Worm (Caenorhabditis elegans) whole organism, L4 larva: ENCODE results near the gene str-236.

Experiments
- F10B5.3 ChIP-seq: sonication (generic microtip); optimal IDR thresholded peaks from 2 replicates; lab custom pipeline; 2016; ENCODE audit warnings: mild to moderate bottlenecking, missing genetic modification characterization, missing compliant biosample characterization
- F44E2.7 ChIP-seq: fragments of 200-800 bp; sonication (Bioruptor generic); IDR thresholded peaks from 2 replicates; pipeline ENCODE4 v2.1.2; 2022; ENCODE audit warnings: missing genetic modification characterization, missing compliant biosample characterization
- R02D3.7 ChIP-seq: fragments of 150-350 bp; sonication (generic microtip); optimal IDR thresholded peaks from 3 replicates; lab custom pipeline; 2014; ENCODE audit warnings: missing biosample characterization, missing genetic modification characterization
- Y105C5A.15 ChIP-seq: fragments of 200-800 bp; sonication (Bioruptor generic); IDR thresholded peaks from 2 replicates; pipeline ENCODE4 v1.3.6; 2022; ENCODE audit warnings: missing genetic modification characterization, missing compliant biosample characterization
- Y75B8A.6 ChIP-seq: fragments of 200-800 bp; sonication (Bioruptor generic); IDR thresholded peaks from 2 replicates; pipeline ENCODE4 v1.3.6; 2022; ENCODE audit warnings: missing genetic modification reagents, missing genetic modification characterization, missing compliant biosample characterization
- arid-1 ChIP-seq: fragments of 200-800 bp; sonication (Bioruptor generic); conservative IDR thresholded peaks from 2 replicates; pipeline ENCODE4 v1.3.6; 2022; ENCODE audit warnings: missing genetic modification reagents, missing genetic modification characterization, missing compliant biosample characterization
- attf-4 ChIP-seq: sonication (generic microtip); optimal IDR thresholded peaks from 3 replicates; lab custom pipeline; 2017; ENCODE audit warnings: missing biosample characterization, missing genetic modification characterization
- ceh-28 ChIP-seq: fragments of 150-350 bp; optimal IDR thresholded peaks from 2 replicates; lab custom pipeline; 2014; ENCODE audit warnings: missing biosample characterization, missing genetic modification reagents, missing genetic modification characterization
- ceh-82 ChIP-seq: sonication (generic microtip); optimal IDR thresholded peaks from 2 replicates; lab custom pipeline; 2017; ENCODE audit warnings: missing biosample characterization, missing genetic modification characterization
- ctbp-1 ChIP-seq: fragments of 200-800 bp; sonication (Bioruptor generic); IDR thresholded peaks from 2 replicates; pipeline ENCODE4 v1.3.6; 2022; ENCODE audit warnings: missing genetic modification reagents, missing genetic modification characterization, missing compliant biosample characterization
- daf-19 ChIP-seq: fragments of 200-800 bp; sonication (Bioruptor generic); conservative IDR thresholded peaks from 2 replicates; pipeline ENCODE4 v1.3.6; 2022; ENCODE audit warnings: missing genetic modification characterization, missing compliant biosample characterization
- dmd-6 ChIP-seq: fragments of 200-800 bp; sonication (Bioruptor generic); IDR thresholded peaks from 2 replicates; pipeline ENCODE4 v1.3.6; 2022; ENCODE audit warnings: missing genetic modification reagents, missing genetic modification characterization, missing compliant biosample characterization
- dmd-8 ChIP-seq: fragments of 200-800 bp; sonication (Bioruptor generic); IDR thresholded peaks from 2 replicates; pipeline ENCODE4 v1.3.6; 2022; ENCODE audit warnings: missing genetic modification characterization, missing compliant biosample characterization
- egl-27 ChIP-seq: sonication (generic microtip); optimal IDR thresholded peaks from 3 replicates; lab custom pipeline; 2017; ENCODE audit warnings: missing biosample characterization, missing genetic modification reagents, missing genetic modification characterization
- egl-43 ChIP-seq: fragments of 200-800 bp; sonication (Bioruptor generic); IDR thresholded peaks from 2 replicates; pipeline ENCODE4 v1.3.6; 2022; ENCODE audit warnings: missing genetic modification reagents, missing genetic modification characterization, missing compliant biosample characterization
- fkh-10 ChIP-seq: fragments of 150-350 bp; optimal IDR thresholded peaks from 2 replicates; lab custom pipeline; 2014; ENCODE audit warnings: missing biosample characterization, missing genetic modification reagents, missing genetic modification characterization
- jun-1 ChIP-seq: fragments of 150-350 bp; optimal IDR thresholded peaks from 2 replicates; lab custom pipeline; 2014; ENCODE audit warnings: missing biosample characterization, missing genetic modification reagents, missing genetic modification characterization
- lin-13 ChIP-seq: fragments of 150-350 bp; optimal IDR thresholded peaks from 2 replicates; lab custom pipeline; 2014; ENCODE audit warnings: missing biosample characterization, missing genetic modification reagents, missing genetic modification characterization
- lin-29 ChIP-seq: fragments of 200-800 bp; sonication (Bioruptor generic); IDR thresholded peaks from 2 replicates; pipeline ENCODE4 v1.3.6; 2022; ENCODE audit warnings: missing genetic modification reagents, missing genetic modification characterization, missing compliant biosample characterization
- lin-38 ChIP-seq: fragments of 200-800 bp; sonication (Bioruptor generic); IDR thresholded peaks from 2 replicates; pipeline ENCODE4 v1.3.6; 2022; ENCODE audit warnings: missing genetic modification reagents, missing genetic modification characterization, missing compliant biosample characterization
- lsy-2 ChIP-seq, 2 experiments: fragments of 150-350 bp in 1 of 2; sonication (generic microtip) in 1 of 2; optimal IDR thresholded peaks; 2 replicates each; lab custom pipeline; 2014 to 2017; ENCODE audit warnings: missing biosample characterization in 2 of 2, missing genetic modification characterization in 2 of 2
- madf-9 ChIP-seq: fragments of 200-800 bp; sonication (Bioruptor generic); conservative IDR thresholded peaks from 2 replicates; pipeline ENCODE4 v1.3.6; 2022; ENCODE audit warnings: missing genetic modification reagents, missing genetic modification characterization, missing compliant biosample characterization
- mdl-1 ChIP-seq, 2 experiments: fragments of 150-350 bp in 1 of 2; sonication (generic microtip) in 1 of 2; optimal IDR thresholded peaks; 2 replicates each; lab custom pipeline; 2014 to 2017; ENCODE audit warnings: missing biosample characterization in 2 of 2, missing genetic modification characterization in 2 of 2
- mdt-29 ChIP-seq: fragments of 200-800 bp; sonication (Bioruptor generic); IDR thresholded peaks from 2 replicates; pipeline ENCODE4 v1.3.6; 2022; ENCODE audit warnings: missing genetic modification reagents, missing genetic modification characterization, missing compliant biosample characterization
- mep-1 ChIP-seq: fragments of 150-350 bp; sonication (generic microtip); optimal IDR thresholded peaks from 3 replicates; lab custom pipeline; 2014; ENCODE audit warnings: missing biosample characterization, missing genetic modification characterization
- mes-2 ChIP-seq: sonication (generic microtip); optimal IDR thresholded peaks from 2 replicates; lab custom pipeline; 2016; ENCODE audit warnings: missing genotype, mild to moderate bottlenecking, missing genetic modification characterization, missing compliant biosample characterization; ENCODE audit not compliant: poor library complexity, severe bottlenecking
- mxl-2 ChIP-seq: fragments of 200-800 bp; sonication (Bioruptor generic); conservative IDR thresholded peaks from 2 replicates; pipeline ENCODE4 v1.3.6; 2022; ENCODE audit warnings: missing genetic modification reagents, missing genetic modification characterization, missing compliant biosample characterization
- nhr-11 ChIP-seq: fragments of 150-350 bp; optimal IDR thresholded peaks from 2 replicates; lab custom pipeline; 2014; ENCODE audit warnings: missing biosample characterization, missing genetic modification characterization
- nhr-28 ChIP-seq: fragments of 150-350 bp; optimal IDR thresholded peaks from 2 replicates; lab custom pipeline; 2014; ENCODE audit warnings: missing biosample characterization, missing genetic modification characterization
- nhr-42 ChIP-seq: fragments of 200-800 bp; sonication (Bioruptor generic); IDR thresholded peaks from 2 replicates; pipeline ENCODE4 v1.3.6; 2022; ENCODE audit warnings: missing genetic modification characterization, missing compliant biosample characterization
- pha-4 ChIP-seq, 2 experiments: fragments of 150-350 bp in 1 of 2; fragments of 200-800 bp in 1 of 2; sonication (Bioruptor generic) in 1 of 2; IDR thresholded peaks in 1 of 2; optimal IDR thresholded peaks in 1 of 2; 2 replicates each; pipeline versions ENCODE4 v1.3.6 to Lab custom; 2014 to 2022; ENCODE audit warnings: missing genetic modification characterization in 2 of 2, missing genetic modification reagents in 2 of 2, missing biosample characterization in 1 of 2, missing compliant biosample characterization in 1 of 2
- php-3 ChIP-seq: fragments of 200-800 bp; sonication (Bioruptor generic); IDR thresholded peaks from 2 replicates; pipeline ENCODE4 v1.3.6; 2022; ENCODE audit warnings: missing genetic modification reagents, missing genetic modification characterization, missing compliant biosample characterization
- sdz-12 ChIP-seq: fragments of 200-800 bp; sonication (Bioruptor generic); optimal IDR thresholded peaks from 2 replicates; lab custom pipeline; 2018; ENCODE audit warnings: mild to moderate bottlenecking, missing genetic modification characterization, missing compliant biosample characterization
- spr-1 ChIP-seq: sonication (generic microtip); optimal IDR thresholded peaks from 2 replicates; lab custom pipeline; 2016; ENCODE audit warnings: mild to moderate bottlenecking, missing genetic modification characterization, missing compliant biosample characterization
- unc-130 ChIP-seq: sonication (generic microtip); optimal IDR thresholded peaks from 2 replicates; lab custom pipeline; 2016; ENCODE audit warnings: missing genetic modification reagents, missing genetic modification characterization, missing compliant biosample characterization
- unc-62 ChIP-seq, 3 experiments: fragments of 150-350 bp in 1 of 3; sonication (generic microtip); optimal IDR thresholded peaks in 2 of 3; peaks in 1 of 3; 1 replicate in 1 of 3; 2 replicates in 2 of 3; lab custom pipeline; 2014 to 2017; ENCODE audit warnings: missing biosample characterization in 3 of 3, missing genetic modification characterization in 3 of 3, missing genetic modification reagents in 3 of 3, missing genotype in 1 of 3
- vab-7 ChIP-seq: fragments of 200-800 bp; sonication (Bioruptor generic); IDR thresholded peaks from 2 replicates; pipeline ENCODE4 v1.3.6; 2022; ENCODE audit warnings: missing genetic modification reagents, missing genetic modification characterization, missing compliant biosample characterization
- zfp-3 ChIP-seq: fragments of 200-800 bp; sonication (Bioruptor generic); conservative IDR thresholded peaks from 2 replicates; pipeline ENCODE4 v1.3.6; 2022; ENCODE audit warnings: missing genetic modification reagents, missing genetic modification characterization, missing compliant biosample characterization
- zip-11 ChIP-seq: fragments of 200-800 bp; sonication (Bioruptor generic); IDR thresholded peaks from 2 replicates; pipeline ENCODE4 v1.3.6; 2022; ENCODE audit warnings: missing genetic modification characterization, missing compliant biosample characterization
- ztf-11 ChIP-seq: fragments of 150-350 bp; optimal IDR thresholded peaks from 2 replicates; lab custom pipeline; 2014; ENCODE audit warnings: missing biosample characterization, missing genetic modification characterization

The str-236 gene

ce11 chrV:1499140-1499539 is 28.7 kb downstream of the str-236 start, which contains the start of gene sru-27:
Gene sru-27, plus strand, starts transcription at chrV:1499440.
- TF ChIP-seq Y105C5A.15 (GFP tag; lab: Robert Waterston, UW) (no peak), ztf-11 (no peak), unc-62 (GFP tag; optimal IDR thresholded peaks at IDR 0.05 in 1 of 2; lab: Kevin White, UChicago) (peak in 1 of 2 experiments; percentile 23), unc-62 (tag; optimal IDR thresholded peaks at IDR 0.05; lab: Kevin White, UChicago) (no peak), mdt-29 (GFP tag; lab: Robert Waterston, UW) (no peak), php-3 (GFP tag; lab: Robert Waterston, UW) (no peak), mes-2 (tag; lab: Kevin White, UChicago) (no peak)
- TF ChIP-seq, all 104 proteins: peak for 1

- TF ChIP-seq ceh-28: peak; percentile 94
- TF ChIP-seq lin-29 (GFP tag; lab: Robert Waterston, UW): no peak
- no peak for TF ChIP-seq jun-1 (tag; lab: Kevin White, UChicago)
- TF ChIP-seq lin-38 (GFP tag; lab: Robert Waterston, UW): no peak
Measured at ce11 chrV:1495752-1496151, 32.1 kb downstream of the str-236 start.

- TF ChIP-seq dmd-8 (GFP tag; lab: Robert Waterston, UW) (no peak), mdl-1 (tag; optimal IDR thresholded peaks at IDR 0.05; lab: Kevin White, UChicago) (no peak), mxl-2 (no peak), spr-1 (tag; lab: Kevin White, UChicago) (no peak), R02D3.7 (tag; lab: Kevin White, UChicago) (no peak), lin-13 (GFP tag; lab: Kevin White, UChicago) (no peak), vab-7 (no peak), madf-9 (GFP tag; lab: Robert Waterston, UW) (no peak), zip-11 (no peak), zfp-3 (GFP tag; lab: Robert Waterston, UW) (no peak), ctbp-1 (GFP tag; lab: Robert Waterston, UW) (no peak), arid-1 (GFP tag; lab: Robert Waterston, UW) (no peak), Y75B8A.6 (no peak)
Measured at ce11 chrV:1495334-1495733, 32.6 kb downstream of the str-236 start, which contains the start of gene C38C3.3. Gene C38C3.3, plus strand, starts transcription at chrV:1495634.

ce11 chrV:1494469-1494868 is 33.4 kb downstream of the str-236 start, which contains the start of gene spig-7:
Gene spig-7, plus strand, starts transcription at chrV:1494769.
- no peak for TF ChIP-seq nhr-11 (tag; lab: Kevin White, UChicago)
- TF ChIP-seq mdt-29 (GFP tag; lab: Robert Waterston, UW): no peak
- no peak for TF ChIP-seq Y105C5A.15 (GFP tag; lab: Robert Waterston, UW)
- no peak for TF ChIP-seq egl-43 (GFP tag; lab: Robert Waterston, UW)
- no peak for TF ChIP-seq fkh-10 (GFP tag; lab: Kevin White, UChicago)
- TF ChIP-seq, all 104 proteins: peak for 0

- TF ChIP-seq daf-19 (GFP tag; lab: Robert Waterston, UW): no peak
- TF ChIP-seq mep-1 (tag; lab: Kevin White, UChicago): no peak
- TF ChIP-seq lsy-2 (tag; optimal IDR thresholded peaks at IDR 0.05; lab: Kevin White, UChicago): no peak
- no peak for TF ChIP-seq F44E2.7 (GFP tag; lab: Robert Waterston, UW)
- no peak for TF ChIP-seq unc-130 (GFP tag; lab: Kevin White, UChicago)
- no peak for TF ChIP-seq F10B5.3 (tag; lab: Kevin White, UChicago)
- no peak for TF ChIP-seq ceh-82 (tag; lab: Kevin White, UChicago)
- no peak for TF ChIP-seq pha-4 (GFP tag; IDR thresholded peaks at IDR 0.05; lab: Robert Waterston, UW)
- TF ChIP-seq pha-4 (tag; optimal IDR thresholded peaks at IDR 0.05; lab: Kevin White, UChicago): no peak
- no peak for TF ChIP-seq egl-27
- no peak for TF ChIP-seq madf-9 (GFP tag; lab: Robert Waterston, UW)
- TF ChIP-seq lin-13 (GFP tag; lab: Kevin White, UChicago): no peak
- no peak for TF ChIP-seq attf-4 (tag; lab: Kevin White, UChicago)
- TF ChIP-seq sdz-12: no peak
- TF ChIP-seq dmd-6 (GFP tag; lab: Robert Waterston, UW): no peak
- no peak for TF ChIP-seq nhr-42
- no peak for TF ChIP-seq nhr-28
Measured at ce11 chrV:1491510-1491909, 36.4 kb downstream of the str-236 start, which contains the start of gene C38C3.6. Gene C38C3.6, minus strand, starts transcription at chrV:1491610.
